Fruit fly (Drosophila melanogaster) whole organism: ENCODE measurements around the gene RabX6.

Experiments
- CG8478 ChIP-seq: fragments of >200 bp; optimal IDR thresholded peaks from 2 replicates; lab custom pipeline; 2018; ENCODE audit warnings: inconsistent platforms
- Dll ChIP-seq: fragments of >200 bp; optimal IDR thresholded peaks from 2 replicates; lab custom pipeline; 2017
- pan ChIP-seq: fragments of >200 bp; optimal IDR thresholded peaks from 2 replicates; lab custom pipeline; 2017
- usp ChIP-seq: fragments of >200 bp; optimal IDR thresholded peaks from 2 replicates; lab custom pipeline; 2017; ENCODE audit warnings: missing biosample characterization, missing genetic modification characterization, mixed read lengths

DNA sequence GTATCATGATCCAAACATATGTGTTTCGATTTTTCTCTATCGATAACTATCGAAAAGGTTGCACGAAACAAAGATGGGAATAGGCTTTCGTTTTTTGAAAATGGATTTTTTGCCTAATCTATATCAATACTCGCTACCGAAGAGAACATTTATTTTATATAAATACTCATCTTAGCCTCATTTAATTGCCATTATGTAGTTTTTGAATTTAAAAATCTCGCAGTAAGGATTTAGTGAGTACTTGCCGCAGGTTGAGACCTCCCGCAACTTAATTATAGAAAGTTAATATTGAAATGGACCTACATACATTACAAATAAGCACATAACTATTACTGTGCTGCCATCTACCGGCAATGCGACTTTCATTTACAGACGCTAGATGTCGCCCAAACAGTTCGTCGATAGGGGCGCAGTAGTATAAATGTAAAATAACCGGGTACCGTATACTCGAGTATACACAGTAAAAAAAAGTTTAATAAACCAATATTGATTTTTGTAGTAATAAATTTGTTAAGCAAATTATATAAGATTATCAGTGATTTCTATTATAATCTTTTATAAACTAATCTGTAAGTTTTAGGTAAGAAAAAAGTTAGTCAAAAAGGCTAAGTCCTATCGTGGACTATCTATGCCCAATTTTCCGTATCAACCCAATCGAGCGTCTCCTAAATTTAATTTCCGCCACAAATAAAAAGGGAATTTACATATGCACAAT is 21.7 kb downstream of the RabX6 start, which contains the start of gene CG13896:
- no peak for TF ChIP-seq Dll (lab: Kevin White, UChicago)
- TF ChIP-seq CG8478 = peak; percentile 1
- TF ChIP-seq pan (lab: Kevin White, UChicago) = no peak
- TF ChIP-seq usp = no peak
